Worm (Caenorhabditis elegans): ENCODE results near the gene F26A1.1.

- no peak for TF ChIP-seq W03F9.2 (tag; optimal IDR thresholded peaks at IDR 0.05)
- TF ChIP-seq dao-5 (tag; optimal IDR thresholded peaks at IDR 0.05): no peak
- TF ChIP-seq him-1 (tag; optimal IDR thresholded peaks at IDR 0.05): no peak
Measured at ce11 chrIII:4883429-4883828, 33.1 kb downstream of the F26A1.1 start, which contains the start of gene clec-5.
